Fruit fly (Drosophila melanogaster): ENCODE data around the gene Ptpmeg.
A peak's percentile ranks its signal among the peaks of the same experiment; 100 is the strongest.

Ptpmeg gene

DNA sequence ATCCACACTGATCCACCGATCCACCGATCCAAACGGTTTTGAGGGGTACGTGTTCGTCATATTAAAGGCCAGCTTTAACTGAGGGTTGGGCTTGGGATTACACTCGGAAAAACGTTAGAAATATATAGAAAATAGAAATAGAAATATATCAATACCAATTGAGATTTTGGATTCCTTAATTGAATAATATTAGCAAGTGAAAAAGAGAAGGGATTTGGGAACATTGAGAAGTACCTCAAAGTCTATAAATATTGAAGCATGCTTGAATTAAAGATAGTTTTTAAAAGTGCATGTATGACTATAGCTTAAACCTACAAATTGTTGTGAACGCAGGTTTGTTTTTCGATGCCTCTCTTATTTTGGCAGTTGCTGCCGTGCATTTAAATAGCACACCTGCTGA lies 67.3 kb downstream of the Ptpmeg start:
- TF ChIP-seq Rel (GFP tag; optimal IDR thresholded peaks at IDR 0.05) (no peak), Rel (tag; optimal IDR thresholded peaks at IDR 0.05) (no peak), HLH106 (tag; optimal IDR thresholded peaks at IDR 0.05) (no peak), rgr (GFP tag; optimal IDR thresholded peaks at IDR 0.05) (no peak), h (GFP tag; optimal IDR thresholded peaks at IDR 0.05) (peak; percentile 1), CrebA (GFP tag; optimal IDR thresholded peaks at IDR 0.05; ENCODE audit: borderline replicate concordance) (no peak), Dif (GFP tag; optimal IDR thresholded peaks at IDR 0.05; ENCODE audit: partially characterized antibody) (no peak)

DNA sequence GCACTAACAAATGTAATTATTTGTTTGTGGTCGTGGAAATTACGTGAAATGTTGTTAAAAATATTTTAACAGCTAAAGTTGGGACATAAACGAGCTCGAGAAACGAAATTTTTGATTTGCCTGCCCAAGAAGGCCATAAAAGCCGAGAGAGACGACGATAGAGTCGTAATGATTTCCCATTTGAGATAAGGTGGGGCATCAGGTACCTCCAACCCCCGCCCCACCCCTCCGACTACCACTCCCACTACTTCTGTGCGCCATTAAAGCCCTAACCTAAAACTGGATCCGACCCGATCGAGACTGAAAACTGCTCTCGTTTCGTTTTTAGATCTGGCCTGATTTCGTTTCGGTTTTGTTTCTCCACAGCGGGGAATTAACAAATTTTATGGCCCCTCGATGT lies 72.4 kb downstream of the Ptpmeg start:
- TF ChIP-seq woc (GFP tag; optimal IDR thresholded peaks at IDR 0.05) (no peak), Mio (GFP tag; optimal IDR thresholded peaks at IDR 0.05) (no peak), lola (GFP tag; optimal IDR thresholded peaks at IDR 0.05) (no peak), psq (GFP tag; optimal IDR thresholded peaks at IDR 0.05) (no peak)

Data from whole organism, wandering third instar larva.